Fruit fly (Drosophila melanogaster) whole organism, pupa: ENCODE data around the gene mRpS23.

ENCODE experiments used
- CG10348 ChIP-seq: fragments of 200-800 bp; sonication (Bioruptor generic); IDR thresholded peaks from 2 replicates; pipeline ENCODE4 v1.3.6; 2022; ENCODE audit warnings: missing biosample characterization, missing genetic modification characterization
- CG13204 ChIP-seq: fragments of 200-800 bp; sonication (Bioruptor generic); optimal IDR thresholded peaks from 2 replicates; lab custom pipeline; 2018; ENCODE audit warnings: missing biosample characterization, mild to moderate bottlenecking, missing genetic modification characterization, moderate library complexity
- CG15710 ChIP-seq: fragments of 200-800 bp; sonication (Bioruptor generic); optimal IDR thresholded peaks from 2 replicates; lab custom pipeline; 2018; ENCODE audit warnings: missing biosample characterization, mild to moderate bottlenecking, missing genetic modification characterization, moderate library complexity
- CG17806 ChIP-seq: fragments of 200-800 bp; sonication (Bioruptor generic); optimal IDR thresholded peaks from 2 replicates; lab custom pipeline; 2018; ENCODE audit warnings: missing biosample characterization, mild to moderate bottlenecking, missing genetic modification characterization, moderate library complexity
- CG32121 ChIP-seq: fragments of 200-800 bp; sonication (Bioruptor generic); IDR thresholded peaks from 2 replicates; pipeline ENCODE4 v1.3.6; 2022; ENCODE audit warnings: missing biosample characterization, missing genetic modification characterization
- CG34367 ChIP-seq: fragments of 200-800 bp; sonication (Bioruptor generic); optimal IDR thresholded peaks from 2 replicates; lab custom pipeline; 2018; ENCODE audit warnings: missing biosample characterization, mild to moderate bottlenecking, missing genetic modification characterization
- CG8301 ChIP-seq: fragments of 200-800 bp; sonication (Bioruptor generic); optimal IDR thresholded peaks from 2 replicates; lab custom pipeline; 2018; ENCODE audit warnings: missing biosample characterization, mild to moderate bottlenecking, missing genetic modification characterization
- EcR ChIP-seq: fragments of 200-800 bp; sonication (Bioruptor generic); optimal IDR thresholded peaks from 3 replicates; lab custom pipeline; 2019; ENCODE audit warnings: missing biosample characterization, missing genetic modification characterization, mild to moderate bottlenecking, moderate library complexity, missing genetic modification reagents
- Ets98B ChIP-seq: fragments of 200-800 bp; sonication (Bioruptor generic); IDR thresholded peaks from 2 replicates; pipeline ENCODE4 v1.3.6; 2022; ENCODE audit warnings: missing biosample characterization, missing genetic modification characterization
- Pif1A ChIP-seq: fragments of 200-800 bp; sonication (Bioruptor generic); optimal IDR thresholded peaks from 3 replicates; lab custom pipeline; 2016; ENCODE audit warnings: missing biosample characterization, missing genetic modification characterization
- Pif1B ChIP-seq: fragments of 200-800 bp; sonication (Bioruptor generic); optimal IDR thresholded peaks from 3 replicates; lab custom pipeline; 2016; ENCODE audit warnings: missing biosample characterization, missing genetic modification characterization
- fd96Ca ChIP-seq: fragments of 200-800 bp; sonication (Bioruptor generic); IDR thresholded peaks from 3 replicates; pipeline ENCODE4 v1.3.6; 2022; ENCODE audit warnings: missing biosample characterization, missing genetic modification characterization
- gl ChIP-seq: fragments of 200-800 bp; sonication (Bioruptor generic); optimal IDR thresholded peaks from 2 replicates; lab custom pipeline; 2018; ENCODE audit warnings: missing biosample characterization, mild to moderate bottlenecking, missing genetic modification characterization
- rn ChIP-seq: fragments of 200-800 bp; sonication (Bioruptor generic); IDR thresholded peaks from 2 replicates; pipeline ENCODE4 v1.3.6; 2022; ENCODE audit warnings: missing biosample characterization, missing genetic modification characterization

dm6 chr2L:13807959-13808358, 26.9 kb downstream of the mRpS23 start:
- TF ChIP-seq CG8301 = no peak
- TF ChIP-seq CG34367 = no peak
- no peak for TF ChIP-seq rn (GFP tag; lab: Robert Waterston, UW)
- TF ChIP-seq CG32121 (GFP tag; lab: Robert Waterston, UW) = no peak
- TF ChIP-seq gl (tag; lab: Kevin White, UChicago) = no peak
- no peak for TF ChIP-seq Pif1B (GFP tag; lab: Kevin White, UChicago)
- TF ChIP-seq fd96Ca (GFP tag; lab: Robert Waterston, UW) = no peak
- TF ChIP-seq Pif1A (GFP tag; lab: Kevin White, UChicago) = no peak
- no peak for TF ChIP-seq EcR (GFP tag; lab: Kevin White, UChicago)
- no peak for TF ChIP-seq CG10348 (GFP tag; lab: Robert Waterston, UW)
- TF ChIP-seq CG13204 (GFP tag; lab: Kevin White, UChicago) = no peak
- TF ChIP-seq CG17806 (tag; lab: Kevin White, UChicago) = no peak
- TF ChIP-seq Ets98B = no peak
- no peak for TF ChIP-seq CG15710 (tag; lab: Kevin White, UChicago)
